Worm (Caenorhabditis elegans): ENCODE data around the gene W01A11.1.

DNA sequence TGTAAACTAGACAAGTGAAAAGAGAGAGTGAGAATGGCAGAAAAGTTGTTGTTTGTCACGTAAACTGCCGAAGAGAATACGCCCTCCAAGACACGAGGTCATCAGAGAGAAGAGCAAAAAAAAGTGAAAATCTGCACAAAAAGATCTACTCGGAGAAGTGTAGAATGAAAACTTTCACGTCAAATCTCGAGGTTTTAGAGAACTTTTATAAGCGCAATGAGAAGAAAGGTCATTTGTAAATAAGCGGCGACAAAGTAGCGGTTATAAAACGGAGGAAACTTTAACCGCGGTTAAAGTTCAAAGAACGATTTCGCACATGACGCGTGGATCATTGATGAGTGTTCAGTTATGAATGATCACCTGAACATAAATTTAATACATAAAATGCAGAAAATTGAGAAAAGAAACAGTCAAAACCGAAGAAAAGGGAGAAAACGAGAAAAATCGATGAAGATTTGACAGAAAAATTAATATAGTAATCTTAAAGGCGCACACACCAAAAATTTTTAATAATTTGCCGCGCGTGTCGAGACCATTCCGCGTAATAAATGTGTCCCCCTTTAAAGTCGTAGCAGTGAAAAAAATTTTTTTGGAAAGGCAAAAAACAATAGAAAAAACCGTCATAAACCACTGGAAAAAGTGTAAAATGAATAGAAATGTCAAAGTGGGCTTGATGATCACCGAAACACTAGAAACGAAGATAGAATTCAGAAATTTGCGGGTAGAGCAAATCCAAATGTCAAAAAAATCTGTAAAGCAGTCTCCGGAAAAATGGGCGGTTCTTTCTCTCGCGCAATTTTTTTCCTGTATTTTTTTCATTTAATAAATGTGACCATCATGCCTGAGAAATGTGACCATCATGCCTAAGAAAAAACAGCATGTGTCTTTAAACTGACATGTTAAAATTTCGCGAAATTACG lies 18.5 kb downstream of the W01A11.1 start:
- no peak for TF ChIP-seq unc-39 (tag; optimal IDR thresholded peaks at IDR 0.05)
- TF ChIP-seq elt-3 (tag; optimal IDR thresholded peaks at IDR 0.05): no peak
- peak; percentile 96 for TF ChIP-seq blmp-1 (tag; optimal IDR thresholded peaks at IDR 0.05; ENCODE audit: insufficient read depth)
- TF ChIP-seq nhr-12 (tag; optimal IDR thresholded peaks at IDR 0.05): no peak
- no peak for TF ChIP-seq ztf-4 (tag; optimal IDR thresholded peaks at IDR 0.05)
- TF ChIP-seq Y55F3AM.14 (GFP tag; optimal IDR thresholded peaks at IDR 0.05): peak; percentile 30
